Fruit fly (Drosophila melanogaster): ENCODE results near the gene Prx1.

Prx1 gene

DNA sequence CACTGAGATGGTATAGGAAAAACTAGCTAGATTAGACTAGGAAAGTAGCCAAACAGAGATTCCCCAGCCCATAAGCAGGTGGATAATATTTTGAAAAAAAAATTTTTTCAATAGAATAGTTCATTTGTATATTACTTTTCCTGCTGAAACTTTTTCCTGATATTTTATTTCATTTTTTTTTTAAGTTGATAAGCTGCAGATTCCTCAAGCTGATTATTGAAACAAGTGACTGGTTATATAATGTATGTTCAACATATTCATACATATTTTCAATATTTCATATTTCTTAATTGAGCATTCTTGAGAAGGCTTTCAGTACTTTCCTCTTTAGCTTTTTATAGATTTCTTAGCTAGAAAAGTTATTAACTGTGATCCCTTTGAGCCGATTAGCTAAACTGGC is 4.5 kb upstream of the Prx1 start:
- TF ChIP-seq CG11902 (GFP tag; optimal IDR thresholded peaks at IDR 0.05), result no peak
- peak; percentile 11 for TF ChIP-seq svp (GFP tag)
- no peak for TF ChIP-seq CG6854 (GFP tag; optimal IDR thresholded peaks at IDR 0.05)
- TF ChIP-seq CG16779 (tag; optimal IDR thresholded peaks at IDR 0.05), result no peak
- peak; percentile 54 for TF ChIP-seq Eip78C (GFP tag)

DNA sequence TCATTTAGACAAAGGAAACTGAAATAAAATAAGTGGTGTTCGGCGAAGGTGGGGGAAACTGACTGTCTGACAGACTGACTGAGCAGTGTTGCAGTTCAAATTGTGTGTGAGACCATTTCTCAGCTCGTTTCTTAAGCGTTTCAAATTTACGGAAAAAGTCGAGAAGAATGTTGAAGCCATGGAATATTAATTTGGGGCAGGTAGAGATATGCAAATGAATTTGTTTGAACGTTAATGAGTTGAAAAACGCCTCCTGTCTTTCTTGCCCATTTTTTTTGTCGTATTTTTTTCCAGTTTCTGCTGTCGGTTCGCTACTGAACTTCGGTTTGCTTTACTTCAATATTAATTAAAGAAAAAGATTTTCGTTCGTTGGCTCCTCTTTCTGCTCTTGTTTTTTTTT is 4.1 kb upstream of the Prx1 start:
- TF ChIP-seq vri (GFP tag; optimal IDR thresholded peaks at IDR 0.05) (no peak), CG8632 (GFP tag; optimal IDR thresholded peaks at IDR 0.05) (no peak), CG11902 (GFP tag; optimal IDR thresholded peaks at IDR 0.05) (no peak), fd59A (GFP tag; optimal IDR thresholded peaks at IDR 0.05) (no peak), Met (GFP tag; optimal IDR thresholded peaks at IDR 0.05) (no peak), CG15336 (GFP tag; IDR thresholded peaks at IDR 0.05) (no peak), CG34406 (GFP tag; optimal IDR thresholded peaks at IDR 0.05) (no peak), dsx (GFP tag; optimal IDR thresholded peaks at IDR 0.05; ENCODE audit: poor library complexity, severe bottlenecking) (no peak)

DNA sequence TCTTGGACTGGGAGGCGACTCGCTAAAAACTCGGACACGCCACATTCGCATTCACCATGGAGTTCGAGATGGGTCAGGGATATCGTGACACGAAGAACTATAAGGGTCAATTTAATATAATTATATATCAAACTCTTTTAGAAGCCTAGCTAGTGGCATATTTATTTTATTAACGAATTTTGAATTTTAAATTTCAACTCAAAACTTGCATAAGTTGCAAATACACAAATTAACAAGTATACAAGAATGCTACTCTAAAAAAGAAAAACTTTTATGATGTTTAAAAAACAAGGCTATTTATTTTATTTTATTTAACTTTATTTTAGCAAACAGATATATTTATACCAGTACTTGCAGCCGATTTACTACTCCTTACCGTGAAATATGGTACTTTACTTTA is 1.6 kb upstream of the Prx1 start:
- no peak for TF ChIP-seq CG9139 (GFP tag; optimal IDR thresholded peaks at IDR 0.05)
- TF ChIP-seq CG32006 (GFP tag; optimal IDR thresholded peaks at IDR 0.05), result peak; percentile 33
- TF ChIP-seq fd85E (GFP tag; optimal IDR thresholded peaks at IDR 0.05), result no peak
- no peak for TF ChIP-seq Hr4 (GFP tag; optimal IDR thresholded peaks at IDR 0.05)
- TF ChIP-seq fd59A (GFP tag; optimal IDR thresholded peaks at IDR 0.05), result no peak
- no peak for TF ChIP-seq lz (GFP tag; optimal IDR thresholded peaks at IDR 0.05)
- TF ChIP-seq pdm3 (GFP tag; optimal IDR thresholded peaks at IDR 0.05), result no peak
- no peak for TF ChIP-seq CG8319 (GFP tag; optimal IDR thresholded peaks at IDR 0.05)
- TF ChIP-seq Ets21C (GFP tag; optimal IDR thresholded peaks at IDR 0.05), result no peak
- no peak for TF ChIP-seq Ets96B (tag; optimal IDR thresholded peaks at IDR 0.05)
- no peak for TF ChIP-seq Sox14 (GFP tag; optimal IDR thresholded peaks at IDR 0.05)
- peak in 1 of 2 experiments; percentile 22 for TF ChIP-seq salr (GFP tag; optimal IDR thresholded peaks at IDR 0.05)
- TF ChIP-seq Lpt (GFP tag; optimal IDR thresholded peaks at IDR 0.05), result no peak
- no peak for TF ChIP-seq Hr38 (GFP tag; optimal IDR thresholded peaks at IDR 0.05)
- TF ChIP-seq esn (GFP tag; optimal IDR thresholded peaks at IDR 0.05), result peak; percentile 58
- TF ChIP-seq svp (GFP tag), result no peak
- no peak for TF ChIP-seq cyc (GFP tag; optimal IDR thresholded peaks at IDR 0.05)
- TF ChIP-seq acj6 (GFP tag; optimal IDR thresholded peaks at IDR 0.05), result peak; percentile 6
- no peak for TF ChIP-seq CG15336 (GFP tag; IDR thresholded peaks at IDR 0.05)
- TF ChIP-seq Sox15 (GFP tag; optimal IDR thresholded peaks at IDR 0.05), result no peak
- TF ChIP-seq CG6808 (GFP tag; optimal IDR thresholded peaks at IDR 0.05), result no peak
- TF ChIP-seq CG10631 (GFP tag; optimal IDR thresholded peaks at IDR 0.05), result peak; percentile 23
- no peak for TF ChIP-seq fkh (GFP tag; optimal IDR thresholded peaks at IDR 0.05)
- peak; percentile 78 for TF ChIP-seq Eip78C (GFP tag)
- no peak for TF ChIP-seq Hr39 (GFP tag; optimal IDR thresholded peaks at IDR 0.05)
- TF ChIP-seq CG11902 (GFP tag; optimal IDR thresholded peaks at IDR 0.05), result no peak
- TF ChIP-seq CG34406 (GFP tag; optimal IDR thresholded peaks at IDR 0.05), result no peak

DNA sequence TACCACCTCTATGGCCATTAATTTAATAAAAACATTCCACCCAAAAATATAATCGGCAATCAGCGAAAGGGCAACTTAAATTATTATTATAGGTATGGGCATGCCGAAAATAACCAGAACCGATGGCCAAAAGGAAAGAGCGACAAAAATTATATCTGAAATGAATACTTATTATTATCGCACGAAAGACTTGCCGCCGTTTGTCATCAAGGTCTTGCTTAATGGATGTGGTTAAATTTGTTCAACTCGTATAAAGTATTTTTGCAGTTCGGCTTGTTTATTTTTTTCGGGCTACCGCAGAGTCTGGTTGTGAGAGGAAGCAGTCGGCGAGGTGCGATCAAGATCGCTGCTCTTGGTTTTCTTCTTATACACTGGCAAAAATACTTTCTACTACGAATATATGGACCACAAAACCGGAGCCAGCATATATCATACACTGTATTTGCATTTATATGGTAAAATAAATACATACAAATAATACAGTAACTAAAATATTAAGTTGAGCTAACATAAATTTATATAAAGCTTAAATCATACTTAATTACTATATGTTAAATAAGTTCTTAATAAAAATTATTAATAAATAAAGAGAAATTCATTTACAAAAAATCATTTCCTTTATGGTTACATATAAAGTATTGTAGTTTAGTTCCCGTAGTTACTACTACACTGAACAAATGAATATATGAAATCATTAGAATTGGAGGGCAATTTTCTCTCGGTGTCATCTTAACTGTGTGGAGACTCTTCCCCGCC is 1.2 kb downstream of the Prx1 start:
- TF ChIP-seq CG8119 (GFP tag; IDR thresholded peaks at IDR 0.05), result no peak
- no peak for TF ChIP-seq Hr4 (GFP tag; optimal IDR thresholded peaks at IDR 0.05)
- TF ChIP-seq CG9139 (GFP tag; optimal IDR thresholded peaks at IDR 0.05), result peak; percentile 25
- peak; percentile 74 for TF ChIP-seq CG34406 (GFP tag; optimal IDR thresholded peaks at IDR 0.05)
- peak; percentile 35 for TF ChIP-seq net (GFP tag; optimal IDR thresholded peaks at IDR 0.05)
- peak; percentile 49 for TF ChIP-seq CG10669 (GFP tag; optimal IDR thresholded peaks at IDR 0.05)
- TF ChIP-seq Eip93F (GFP tag; optimal IDR thresholded peaks at IDR 0.05), result no peak
- peak; percentile 46 for TF ChIP-seq cyc (GFP tag; optimal IDR thresholded peaks at IDR 0.05)
- peak; percentile 38; the same call in 1 of the 3 replicates for TF ChIP-seq CG6163 (GFP tag; IDR thresholded peaks at IDR 0.05)
- TF ChIP-seq vri (GFP tag; optimal IDR thresholded peaks at IDR 0.05), result no peak
- peak; percentile 52 for TF ChIP-seq CG10631 (GFP tag; optimal IDR thresholded peaks at IDR 0.05)
- peak; percentile 64 for TF ChIP-seq esn (GFP tag; optimal IDR thresholded peaks at IDR 0.05)
- TF ChIP-seq CG31627 (GFP tag; optimal IDR thresholded peaks at IDR 0.05), result no peak
- peak; percentile 45 for TF ChIP-seq Sox15 (GFP tag; optimal IDR thresholded peaks at IDR 0.05)
- peak; percentile 47 for TF ChIP-seq CG11762 (GFP tag; optimal IDR thresholded peaks at IDR 0.05; ENCODE audit: insufficient read depth)
- no peak for TF ChIP-seq CG11294 (GFP tag; IDR thresholded peaks at IDR 0.05)
- no peak for TF ChIP-seq Hr38 (GFP tag; optimal IDR thresholded peaks at IDR 0.05)
- TF ChIP-seq Gug (GFP tag; IDR thresholded peaks at IDR 0.05), result no peak
- peak; percentile 13 for TF ChIP-seq fd85E (GFP tag; optimal IDR thresholded peaks at IDR 0.05)
- TF ChIP-seq spab (GFP tag; optimal IDR thresholded peaks at IDR 0.05), result peak; percentile 46
- peak; percentile 65 for TF ChIP-seq CG3032 (tag; optimal IDR thresholded peaks at IDR 0.05)
- TF ChIP-seq OdsH (GFP tag; optimal IDR thresholded peaks at IDR 0.05), result peak; percentile 49

All from whole organism, prepupa.